Fruit fly (Drosophila melanogaster) whole organism, adult: ENCODE results near the gene Polr3H.

ENCODE experiments used
- CG12768 ChIP-seq: fragments of 200-800 bp; sonication (Bioruptor generic); optimal IDR thresholded peaks from 2 replicates; lab custom pipeline; 2017; ENCODE audit warnings: missing biosample characterization, missing genetic modification characterization, mild to moderate bottlenecking, moderate library complexity, missing genetic modification reagents
- CG14711 ChIP-seq: fragments of 200-800 bp; sonication (Bioruptor generic); optimal IDR thresholded peaks from 2 replicates; lab custom pipeline; 2018; ENCODE audit warnings: missing biosample characterization, mild to moderate bottlenecking, missing genetic modification characterization, moderate library complexity
- CG5204 ChIP-seq: fragments of 200-800 bp; sonication (Bioruptor generic); optimal IDR thresholded peaks from 2 replicates; lab custom pipeline; 2016; ENCODE audit warnings: missing biosample characterization, missing genetic modification characterization
- CG7101 ChIP-seq: fragments of 200-800 bp; sonication (Bioruptor generic); optimal IDR thresholded peaks from 2 replicates; lab custom pipeline; 2018; ENCODE audit warnings: missing biosample characterization, mild to moderate bottlenecking, missing genetic modification characterization, moderate library complexity
- Clk ChIP-seq: fragments of 200-800 bp; sonication (Bioruptor generic); optimal IDR thresholded peaks from 2 replicates; lab custom pipeline; 2017; ENCODE audit warnings: missing biosample characterization, missing genetic modification characterization
- bab1 ChIP-seq: fragments of 200-800 bp; sonication (Bioruptor generic); optimal IDR thresholded peaks from 3 replicates; lab custom pipeline; 2019; ENCODE audit warnings: missing biosample characterization, mild to moderate bottlenecking, missing genetic modification characterization, moderate library complexity
- kay ChIP-seq: fragments of 200-800 bp; sonication (Bioruptor generic); peaks from one replicate; lab custom pipeline; 2016; ENCODE audit warnings: missing biosample characterization, missing genetic modification characterization, borderline replicate concordance
- ovo ChIP-seq: fragments of 200-800 bp; sonication (Bioruptor generic); optimal IDR thresholded peaks from 2 replicates; lab custom pipeline; 2016; ENCODE audit warnings: missing biosample characterization, missing genetic modification characterization
- pad ChIP-seq: fragments of 200-800 bp; sonication (Bioruptor generic); optimal IDR thresholded peaks from 3 replicates; lab custom pipeline; 2017; ENCODE audit warnings: missing biosample characterization, missing genetic modification characterization, mild to moderate bottlenecking, moderate library complexity, missing genetic modification reagents
- tj ChIP-seq: fragments of 200-800 bp; sonication (Bioruptor generic); optimal IDR thresholded peaks from 3 replicates; lab custom pipeline; 2017; ENCODE audit warnings: missing biosample characterization, mild to moderate bottlenecking, missing genetic modification characterization, moderate library complexity
- toe ChIP-seq: fragments of 200-800 bp; sonication (Bioruptor generic); optimal IDR thresholded peaks from 2 replicates; lab custom pipeline; 2016; ENCODE audit warnings: missing biosample characterization, missing genetic modification characterization

DNA sequence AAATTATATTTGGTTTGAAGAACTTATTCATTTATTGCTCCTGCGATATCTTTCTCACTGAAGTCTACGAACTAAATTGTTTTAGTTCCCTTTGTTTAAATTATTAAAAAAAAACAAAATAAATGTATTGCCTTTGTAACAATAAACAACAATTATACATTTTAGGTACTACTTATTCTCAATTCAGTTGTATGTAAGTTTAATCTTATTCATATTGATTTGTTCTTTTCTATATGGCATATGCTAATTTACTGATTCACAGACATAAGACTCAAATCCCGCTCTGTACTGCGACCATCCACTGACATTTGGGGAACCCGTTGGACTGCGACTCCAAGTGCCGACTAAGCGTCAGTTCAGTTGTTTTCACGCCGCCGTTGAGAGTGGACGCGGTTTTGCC is 17.5 kb upstream of the Polr3H start, which contains the start of gene CG32091:
- no peak for TF ChIP-seq pad (GFP tag; lab: Kevin White, UChicago)
- TF ChIP-seq kay (GFP tag; lab: Kevin White, UChicago) = peak; percentile 18
- TF ChIP-seq CG14711 = no peak
- no peak for TF ChIP-seq CG7101 (tag; lab: Kevin White, UChicago)
- no peak for TF ChIP-seq CG5204 (GFP tag; lab: Kevin White, UChicago)
- no peak for TF ChIP-seq toe (GFP tag; lab: Kevin White, UChicago)
- peak; percentile 1 for TF ChIP-seq CG12768 (GFP tag; lab: Kevin White, UChicago)
- no peak for TF ChIP-seq bab1 (GFP tag; lab: Kevin White, UChicago)
- TF ChIP-seq Clk (GFP tag; lab: Kevin White, UChicago) = no peak
- peak; percentile 40 for TF ChIP-seq tj (GFP tag; lab: Kevin White, UChicago)
- TF ChIP-seq ovo (GFP tag; lab: Kevin White, UChicago) = no peak
